Fruit fly (Drosophila melanogaster) whole organism: ENCODE data around the gene firl.

ENCODE experiments used
- CG8478 ChIP-seq: fragments of >200 bp; optimal IDR thresholded peaks from 2 replicates; lab custom pipeline; 2018; ENCODE audit warnings: inconsistent platforms
- Dll ChIP-seq: fragments of >200 bp; optimal IDR thresholded peaks from 2 replicates; lab custom pipeline; 2017
- EcR ChIP-seq, 2 experiments: fragments of >200 bp; optimal IDR thresholded peaks; 2 replicates each; lab custom pipeline; 2017; ENCODE audit warnings: missing biosample characterization in 2 of 2, missing genetic modification characterization in 2 of 2, missing genetic modification reagents in 2 of 2
- pan ChIP-seq: fragments of >200 bp; optimal IDR thresholded peaks from 2 replicates; lab custom pipeline; 2017
- psq ChIP-seq: fragments of >200 bp; optimal IDR thresholded peaks from 2 replicates; lab custom pipeline; 2017
- usp ChIP-seq: fragments of >200 bp; optimal IDR thresholded peaks from 2 replicates; lab custom pipeline; 2017; ENCODE audit warnings: missing biosample characterization, missing genetic modification characterization, mixed read lengths

firl gene

dm6 chr2L:12038177-12038581 is 28.4 kb downstream of the firl start, which contains the start of gene Tom70:
Tom70 (minus strand) TSS chr2L:12038511.
- TF ChIP-seq pan (lab: Kevin White, UChicago) (no peak), usp (no peak), Dll (lab: Kevin White, UChicago) (no peak), psq (lab: Kevin White, UChicago) (no peak)

- no peak for TF ChIP-seq usp
- TF ChIP-seq CG8478 (lab: Kevin White, UChicago), result no peak
- TF ChIP-seq pan (lab: Kevin White, UChicago), result no peak
- TF ChIP-seq Dll (lab: Kevin White, UChicago), result no peak
- TF ChIP-seq EcR (GFP tag; optimal IDR thresholded peaks at IDR 0.05; lab: Kevin White, UChicago), result no peak
- TF ChIP-seq psq (lab: Kevin White, UChicago), result no peak
Measured at dm6 chr2L:12033890-12034289, 32.7 kb downstream of the firl start, which contains the start of gene CG18788. CG18788 (plus strand) TSS chr2L:12034190.

dm6 chr2L:12030552-12031131 is 35.9 kb downstream of the firl start:
- TF ChIP-seq EcR (GFP tag; optimal IDR thresholded peaks at IDR 0.05; lab: Kevin White, UChicago) (no peak), CG8478 (lab: Kevin White, UChicago) (no peak), usp (no peak), Dll (lab: Kevin White, UChicago) (no peak), psq (lab: Kevin White, UChicago) (no peak), pan (lab: Kevin White, UChicago) (no peak)

- TF ChIP-seq usp, result no peak
- TF ChIP-seq CG8478 (lab: Kevin White, UChicago), result no peak
- TF ChIP-seq pan (lab: Kevin White, UChicago), result no peak
- no peak for TF ChIP-seq Dll (lab: Kevin White, UChicago)
- TF ChIP-seq EcR (GFP tag; optimal IDR thresholded peaks at IDR 0.05; lab: Kevin White, UChicago), result no peak
- no peak for TF ChIP-seq psq (lab: Kevin White, UChicago)
Measured at dm6 chr2L:12029594-12030197, 36.9 kb downstream of the firl start.

- TF ChIP-seq pan (lab: Kevin White, UChicago) (no peak), usp (no peak), Dll (lab: Kevin White, UChicago) (no peak)
Measured at dm6 chr2L:12028808-12029207, 37.8 kb downstream of the firl start.

- TF ChIP-seq Dll (lab: Kevin White, UChicago) (no peak), usp (no peak), pan (lab: Kevin White, UChicago) (no peak), EcR (GFP tag; optimal IDR thresholded peaks at IDR 0.05; lab: Kevin White, UChicago) (no peak), CG8478 (lab: Kevin White, UChicago) (no peak), psq (lab: Kevin White, UChicago) (no peak)
Measured at dm6 chr2L:12028102-12028501, 38.5 kb downstream of the firl start.

- TF ChIP-seq CG8478 (lab: Kevin White, UChicago), result no peak
- TF ChIP-seq psq (lab: Kevin White, UChicago), result no peak
- TF ChIP-seq EcR (GFP tag; optimal IDR thresholded peaks at IDR 0.05; lab: Kevin White, UChicago), result no peak
- no peak for TF ChIP-seq usp
- no peak for TF ChIP-seq Dll (lab: Kevin White, UChicago)
- TF ChIP-seq pan (lab: Kevin White, UChicago), result no peak
Measured at dm6 chr2L:12027435-12027834, 39.1 kb downstream of the firl start, which contains the start of gene dmGlut. dmGlut (plus strand) TSS chr2L:12027438.

- no peak for TF ChIP-seq EcR (GFP tag; optimal IDR thresholded peaks at IDR 0.05; lab: Kevin White, UChicago)
- no peak for TF ChIP-seq CG8478 (lab: Kevin White, UChicago)
- TF ChIP-seq usp, result no peak
- no peak for TF ChIP-seq Dll (lab: Kevin White, UChicago)
- no peak for TF ChIP-seq psq (lab: Kevin White, UChicago)
- TF ChIP-seq pan (lab: Kevin White, UChicago), result no peak
Measured at dm6 chr2L:12026458-12027431, 39.8 kb downstream of the firl start.

- no peak for TF ChIP-seq Dll (lab: Kevin White, UChicago)
- no peak for TF ChIP-seq usp
- no peak for TF ChIP-seq psq (lab: Kevin White, UChicago)
- no peak for TF ChIP-seq pan (lab: Kevin White, UChicago)
- TF ChIP-seq EcR (GFP tag; optimal IDR thresholded peaks at IDR 0.05; lab: Kevin White, UChicago), result no peak
- no peak for TF ChIP-seq CG8478 (lab: Kevin White, UChicago)
Measured at dm6 chr2L:12025505-12025904, 41.1 kb downstream of the firl start.

- TF ChIP-seq pan (lab: Kevin White, UChicago) (no peak), psq (lab: Kevin White, UChicago) (no peak), usp (no peak), EcR (GFP tag; optimal IDR thresholded peaks at IDR 0.05; lab: Kevin White, UChicago) (no peak), CG8478 (lab: Kevin White, UChicago) (no peak), Dll (lab: Kevin White, UChicago) (no peak)
Measured at dm6 chr2L:12024104-12024503, 42.5 kb downstream of the firl start.

- no peak for TF ChIP-seq EcR (GFP tag; optimal IDR thresholded peaks at IDR 0.05; lab: Kevin White, UChicago)
- no peak for TF ChIP-seq pan (lab: Kevin White, UChicago)
- no peak for TF ChIP-seq usp
- TF ChIP-seq Dll (lab: Kevin White, UChicago), result no peak
- no peak for TF ChIP-seq CG8478 (lab: Kevin White, UChicago)
- TF ChIP-seq psq (lab: Kevin White, UChicago), result no peak
Measured at dm6 chr2L:12021193-12021592, 45.4 kb downstream of the firl start.
